Fruit fly (Drosophila melanogaster): ENCODE results near the gene CG31751.

Gene CG31751

dm6 chr2L:18702721-18703488 is 25.9 kb downstream of the CG31751 start, which contains the start of the genes CG10376 and CG10343 (continued):
- TF ChIP-seq Mes4 (GFP tag; optimal IDR thresholded peaks at IDR 0.05) (peak; percentile 3), Ptx1 (GFP tag; IDR thresholded peaks at IDR 0.05) (peak; percentile 93), CG11398 (GFP tag; optimal IDR thresholded peaks at IDR 0.05) (peak; percentile 11), CG31365 (tag; optimal IDR thresholded peaks at IDR 0.05) (no peak), zfh2 (GFP tag; optimal IDR thresholded peaks at IDR 0.05) (peak; percentile 66), Ets65A (GFP tag) (peak; percentile 98), CG15479 (GFP tag; optimal IDR thresholded peaks at IDR 0.05) (no peak), CG17385 (GFP tag; optimal IDR thresholded peaks at IDR 0.05) (peak; percentile 79), mirr (GFP tag; optimal IDR thresholded peaks at IDR 0.05) (peak; percentile 28), sr (GFP tag; IDR thresholded peaks at IDR 0.05) (no peak), CG5180 (GFP tag; optimal IDR thresholded peaks at IDR 0.05) (no peak), crol (GFP tag; IDR thresholded peaks at IDR 0.05) (no peak), bbx (GFP tag; IDR thresholded peaks at IDR 0.05; ENCODE audit: partially characterized antibody) (peak; percentile 84), Hey (tag; optimal IDR thresholded peaks at IDR 0.05) (peak; percentile 18), CG17802 (tag; optimal IDR thresholded peaks at IDR 0.05) (peak; percentile 95), sc (optimal IDR thresholded peaks at IDR 0.05) (no peak), sc (GFP tag; optimal IDR thresholded peaks at IDR 0.05) (peak; percentile 76), Ravus (GFP tag; IDR thresholded peaks at IDR 0.05) (peak; percentile 57), unpg (GFP tag; optimal IDR thresholded peaks at IDR 0.05) (peak; percentile 90), danr (GFP tag; IDR thresholded peaks at IDR 0.05) (peak; percentile 26; the same call in 1 of the 2 replicates), pita (GFP tag; optimal IDR thresholded peaks at IDR 0.05) (no peak), Dip3 (GFP tag; optimal IDR thresholded peaks at IDR 0.05) (peak; percentile 65), CG10979 (tag; optimal IDR thresholded peaks at IDR 0.05) (peak; percentile 88), so (GFP tag; IDR thresholded peaks at IDR 0.05) (peak; percentile 62; the same call in 1 of the 3 replicates), CG17361 (GFP tag; IDR thresholded peaks at IDR 0.05) (peak; percentile 98), CG7987 (GFP tag; optimal IDR thresholded peaks at IDR 0.05) (peak; percentile 58), ci (GFP tag; IDR thresholded peaks at IDR 0.05) (0 out of 3 replicates have a peak, but pooled peaks have one; percentile 43), CoRest (tag; optimal IDR thresholded peaks at IDR 0.05) (peak; percentile 97), Elba2 (GFP tag; optimal IDR thresholded peaks at IDR 0.05) (peak; percentile 43), CG13775 (GFP tag; optimal IDR thresholded peaks at IDR 0.05) (peak; percentile 91), H15 (GFP tag; IDR thresholded peaks at IDR 0.05) (0 out of 3 replicates have a peak, but pooled peaks have one; percentile 72), Six4 (GFP tag; optimal IDR thresholded peaks at IDR 0.05) (peak; percentile 74), row (GFP tag; IDR thresholded peaks at IDR 0.05) (peak; percentile 97), zfh1 (GFP tag; IDR thresholded peaks at IDR 0.05) (peak; percentile 76), Mrtf (GFP tag; IDR thresholded peaks at IDR 0.05) (peak; percentile 81), CG3995 (GFP tag; optimal IDR thresholded peaks at IDR 0.05) (peak; percentile 16), CG18764 (GFP tag; optimal IDR thresholded peaks at IDR 0.05) (peak; percentile 76), Oaz (GFP tag; IDR thresholded peaks at IDR 0.05) (peak; percentile 76), toy (GFP tag; IDR thresholded peaks at IDR 0.05) (no peak; the same call in 1 of the 2 replicates), NK7.1 (GFP tag; optimal IDR thresholded peaks at IDR 0.05) (no peak), CG4617 (GFP tag; optimal IDR thresholded peaks at IDR 0.05; ENCODE audit: borderline replicate concordance) (peak; percentile 65), bsh (GFP tag; optimal IDR thresholded peaks at IDR 0.05) (peak in 1 of 2 experiments; percentile 85), CG13424 (tag; optimal IDR thresholded peaks at IDR 0.05) (peak; percentile 95), bigmax (GFP tag; optimal IDR thresholded peaks at IDR 0.05) (no peak), Lpt (GFP tag; optimal IDR thresholded peaks at IDR 0.05) (no peak), BEAF-32 (GFP tag; optimal IDR thresholded peaks at IDR 0.05) (peak; percentile 49), CG11560 (tag; IDR thresholded peaks at IDR 0.05) (peak; percentile 82), CG9609 (GFP tag; optimal IDR thresholded peaks at IDR 0.05) (peak; percentile 74), CG14710 (tag; optimal IDR thresholded peaks at IDR 0.05) (peak; percentile 96)

Data from whole organism, embryonic.